Worm (Caenorhabditis elegans): Measurements from ENCODE around the gene mltn-12.

The mltn-12 gene

ce11 chrIV:8984566-8984965 is 8.3 kb upstream of the mltn-12 start, which contains the start of gene nstp-1:
Gene nstp-1, plus strand, starts transcription at chrIV:8984866.
- TF ChIP-seq nhr-28 (tag; optimal IDR thresholded peaks at IDR 0.05): no peak
- TF ChIP-seq zag-1 (tag; optimal IDR thresholded peaks at IDR 0.05): no peak
- TF ChIP-seq ztf-7 (tag; optimal IDR thresholded peaks at IDR 0.05): no peak
- TF ChIP-seq pqm-1 (tag; optimal IDR thresholded peaks at IDR 0.05): no peak
- TF ChIP-seq ztf-11 (tag; optimal IDR thresholded peaks at IDR 0.05): no peak
- TF ChIP-seq mdl-1 (tag; optimal IDR thresholded peaks at IDR 0.05): no peak
- TF ChIP-seq snpc-1.2 (GFP tag; IDR thresholded peaks at IDR 0.05): no peak
- no peak for TF ChIP-seq daf-16 (GFP tag; optimal IDR thresholded peaks at IDR 0.05)
- TF ChIP-seq daf-16 (tag; optimal IDR thresholded peaks at IDR 0.05): no peak
- no peak for TF ChIP-seq F37D6.2 (tag; optimal IDR thresholded peaks at IDR 0.05)
- no peak for TF ChIP-seq zip-2 (tag; optimal IDR thresholded peaks at IDR 0.05)
- TF ChIP-seq arid-1 (GFP tag; conservative IDR thresholded peaks at IDR 0.05): no peak
- TF ChIP-seq set-16 (GFP tag; IDR thresholded peaks at IDR 0.05): no peak
- no peak for TF ChIP-seq madf-9 (GFP tag; conservative IDR thresholded peaks at IDR 0.05)
- no peak for TF ChIP-seq nhr-77 (tag; optimal IDR thresholded peaks at IDR 0.05)
- no peak for TF ChIP-seq daf-8 (GFP tag; IDR thresholded peaks at IDR 0.05)
- no peak for TF ChIP-seq nhr-41 (GFP tag; IDR thresholded peaks at IDR 0.05)
- TF ChIP-seq Y5F2A.4 (GFP tag; optimal IDR thresholded peaks at IDR 0.05): no peak

ce11 chrIV:8986761-8987316 is 6.0 kb upstream of the mltn-12 start, which contains the start of gene bre-1:
Gene bre-1, plus strand, starts transcription at chrIV:8987266.
- TF ChIP-seq Y75B8A.6 (GFP tag; IDR thresholded peaks at IDR 0.05) (no peak), nhr-28 (tag; optimal IDR thresholded peaks at IDR 0.05) (peak; percentile 7), egl-27 (tag; optimal IDR thresholded peaks at IDR 0.05) (no peak), saeg-2 (GFP tag; IDR thresholded peaks at IDR 0.05) (no peak), unc-39 (tag; optimal IDR thresholded peaks at IDR 0.05) (no peak), hmg-1.1 (GFP tag; IDR thresholded peaks at IDR 0.05) (0 out of 2 replicates have a peak, but pooled peaks have one; percentile 35), zfp-2 (tag; optimal IDR thresholded peaks at IDR 0.05) (no peak), cey-2 (tag; optimal IDR thresholded peaks at IDR 0.05; ENCODE audit: borderline replicate concordance, insufficient read depth) (no peak), lir-3 (tag; optimal IDR thresholded peaks at IDR 0.05) (no peak), daf-16 (GFP tag; optimal IDR thresholded peaks at IDR 0.05) (no peak), daf-16 (tag; optimal IDR thresholded peaks at IDR 0.05) (peak; percentile 49), R02D3.7 (tag; optimal IDR thresholded peaks at IDR 0.05) (no peak), dve-1 (tag; optimal IDR thresholded peaks at IDR 0.05; ENCODE audit: insufficient read depth) (peak; percentile 44), spr-3 (GFP tag; optimal IDR thresholded peaks at IDR 0.05) (no peak)

- no peak for TF ChIP-seq zfp-2 (tag; optimal IDR thresholded peaks at IDR 0.05)
- TF ChIP-seq sdz-12 (GFP tag; optimal IDR thresholded peaks at IDR 0.05): no peak
- no peak for TF ChIP-seq lin-39 (tag; optimal IDR thresholded peaks at IDR 0.05)
- TF ChIP-seq Y75B8A.6 (GFP tag; IDR thresholded peaks at IDR 0.05): no peak
- no peak for TF ChIP-seq ceh-32 (tag; optimal IDR thresholded peaks at IDR 0.05; ENCODE audit: poor library complexity)
- TF ChIP-seq saeg-2 (GFP tag; IDR thresholded peaks at IDR 0.05): no peak
- no peak for TF ChIP-seq lin-13 (GFP tag; optimal IDR thresholded peaks at IDR 0.05)
- TF ChIP-seq daf-12 (tag; optimal IDR thresholded peaks at IDR 0.05): no peak
- TF ChIP-seq lir-3 (tag; optimal IDR thresholded peaks at IDR 0.05): no peak
- no peak for TF ChIP-seq lin-29 (GFP tag; IDR thresholded peaks at IDR 0.05)
- no peak for TF ChIP-seq zip-11 (GFP tag; IDR thresholded peaks at IDR 0.05)
Observed at ce11 chrIV:8994487-8994886, 1.6 kb downstream of the mltn-12 start.

ce11 chrIV:9000664-9001063 is 7.8 kb downstream of the mltn-12 start:
- TF ChIP-seq daf-12 (tag; optimal IDR thresholded peaks at IDR 0.05) (no peak), snpc-1.2 (GFP tag; IDR thresholded peaks at IDR 0.05) (no peak), pha-4 (GFP tag; IDR thresholded peaks at IDR 0.05) (no peak), pha-4 (tag; optimal IDR thresholded peaks at IDR 0.05) (no peak), R02D3.7 (tag; optimal IDR thresholded peaks at IDR 0.05) (no peak), ztf-7 (tag; optimal IDR thresholded peaks at IDR 0.05) (no peak), Y75B8A.6 (GFP tag; IDR thresholded peaks at IDR 0.05) (no peak), ztf-11 (tag; optimal IDR thresholded peaks at IDR 0.05) (no peak), zag-1 (tag; optimal IDR thresholded peaks at IDR 0.05) (no peak), nhr-237 (tag; optimal IDR thresholded peaks at IDR 0.05) (no peak), nhr-76 (tag; optimal IDR thresholded peaks at IDR 0.05) (no peak), saeg-2 (GFP tag; IDR thresholded peaks at IDR 0.05) (no peak)

Measured in whole organism, L4 larva.